Worm (Caenorhabditis elegans) whole organism, L3 larva: Measurements from ENCODE around the gene col-98.

Experiments used
- R02D3.7 ChIP-seq: fragments of 150-350 bp; optimal IDR thresholded peaks from 2 replicates; lab custom pipeline; 2014; ENCODE audit warnings: missing biosample characterization, missing genetic modification characterization
- ama-1 ChIP-seq: fragments of 150-350 bp; optimal IDR thresholded peaks from 2 replicates; lab custom pipeline; 2018
- elt-1 ChIP-seq: fragments of 150-350 bp; optimal IDR thresholded peaks from 2 replicates; lab custom pipeline; 2014; ENCODE audit warnings: missing biosample characterization, missing genetic modification characterization
- jun-1 ChIP-seq: fragments of 150-350 bp; optimal IDR thresholded peaks from 2 replicates; lab custom pipeline; 2014; ENCODE audit warnings: missing biosample characterization, missing genetic modification reagents, missing genetic modification characterization
- nhr-23 ChIP-seq: fragments of 150-350 bp; optimal IDR thresholded peaks from 2 replicates; lab custom pipeline; 2014; ENCODE audit warnings: missing biosample characterization, missing genetic modification reagents, missing genetic modification characterization
- nhr-237 ChIP-seq: fragments of 150-350 bp; optimal IDR thresholded peaks from 2 replicates; lab custom pipeline; 2014; ENCODE audit warnings: missing biosample characterization, missing genetic modification characterization
- nhr-28 ChIP-seq: fragments of 150-350 bp; optimal IDR thresholded peaks from 2 replicates; lab custom pipeline; 2014; ENCODE audit warnings: missing biosample characterization, missing genetic modification characterization
- tbx-2 ChIP-seq: sonication (generic microtip); optimal IDR thresholded peaks from 2 replicates; lab custom pipeline; 2016; ENCODE audit warnings: mild to moderate bottlenecking, missing genetic modification characterization, missing compliant biosample characterization

DNA sequence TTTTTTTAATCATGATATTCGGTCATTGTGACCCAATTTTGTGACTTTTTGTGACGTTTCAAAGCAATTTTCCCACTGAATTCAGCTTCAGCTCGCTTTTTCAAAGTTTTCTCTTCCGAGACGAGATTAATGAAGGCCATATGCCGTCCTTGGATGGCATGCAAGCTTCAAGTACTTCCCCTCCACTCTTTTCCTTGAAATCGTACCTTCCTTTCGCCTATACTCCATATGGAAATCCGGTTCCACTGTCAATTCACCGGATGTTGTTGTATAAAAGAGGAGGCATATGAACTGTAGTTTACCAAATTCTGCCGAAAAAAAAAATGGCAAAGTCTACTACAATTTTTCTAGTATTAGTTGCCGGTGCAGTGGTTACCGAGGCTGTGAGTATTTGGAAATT, 38.0 kb upstream of the col-98 start, which contains the start of gene ZK1010.4:
- TF ChIP-seq jun-1 (no peak), nhr-28 (tag; lab: Kevin White, UChicago) (no peak), tbx-2 (tag; lab: Kevin White, UChicago) (no peak), R02D3.7 (no peak), nhr-237 (tag; lab: Kevin White, UChicago) (no peak), elt-1 (no peak), nhr-23 (tag; lab: Kevin White, UChicago) (no peak), ama-1 (no peak)
